Fruit fly (Drosophila melanogaster) Kc167 (cell line): Measurements from ENCODE around the gene Gp93.
"Not testable (repeated sequence)": the region's sequence is repeated elsewhere in the genome, so short reads cannot be mapped to it uniquely, and the experiment has no call there.

Experiments used
- Myc ChIP-seq: fragments of >200 bp; optimal IDR thresholded peaks from 2 replicates; lab custom pipeline; 2017; ENCODE audit warnings: missing external identifiers
- Sin3A ChIP-seq: fragments of >200 bp; optimal IDR thresholded peaks from 2 replicates; lab custom pipeline; 2018; ENCODE audit warnings: missing external identifiers
- h ChIP-seq: fragments of >200 bp; optimal IDR thresholded peaks from 3 replicates; lab custom pipeline; 2018; ENCODE audit warnings: missing external identifiers
- psq ChIP-seq: fragments of >200 bp; optimal IDR thresholded peaks from 2 replicates; lab custom pipeline; 2017; ENCODE audit warnings: missing external identifiers

- TF ChIP-seq h (lab: Kevin White, UChicago); Sin3A (lab: Kevin White, UChicago); Myc; psq (lab: Kevin White, UChicago): not testable (repeated sequence)
These were observed 14.6 kb downstream of the Gp93 start, which contains the start of the genes CG31131 and CG4849 for dm6 chr3R:27963119-27963518.
